Fruit fly (Drosophila melanogaster) whole organism, prepupa: Measurements from ENCODE around the gene ssp2.

ENCODE experiments used
- CG10631 ChIP-seq: fragments of 200-800 bp; sonication (Bioruptor generic); optimal IDR thresholded peaks from 2 replicates; lab custom pipeline; 2016; ENCODE audit warnings: missing biosample characterization, missing genetic modification characterization
- CG6276 ChIP-seq: fragments of 200-800 bp; sonication (Bioruptor generic); optimal IDR thresholded peaks from 2 replicates; lab custom pipeline; 2017; ENCODE audit warnings: missing biosample characterization, mild to moderate bottlenecking, missing genetic modification characterization
- CG8632 ChIP-seq: fragments of 200-800 bp; sonication (Bioruptor generic); optimal IDR thresholded peaks from 3 replicates; lab custom pipeline; 2016; ENCODE audit warnings: missing biosample characterization, missing genetic modification characterization
- Sox102F ChIP-seq: fragments of 200-800 bp; sonication (Bioruptor generic); optimal IDR thresholded peaks from 2 replicates; lab custom pipeline; 2016; ENCODE audit warnings: missing biosample characterization, mild to moderate bottlenecking, missing genetic modification characterization
- Sox15 ChIP-seq: fragments of 200-800 bp; sonication (Bioruptor generic); optimal IDR thresholded peaks from 3 replicates; lab custom pipeline; 2016; ENCODE audit warnings: missing biosample characterization, missing genetic modification characterization
- fkh ChIP-seq: fragments of 200-800 bp; sonication (Bioruptor generic); optimal IDR thresholded peaks from 3 replicates; lab custom pipeline; 2017; ENCODE audit warnings: missing biosample characterization, mild to moderate bottlenecking, missing genetic modification characterization, moderate library complexity
- svp ChIP-seq: fragments of 200-800 bp; sonication (Bioruptor generic); peaks from one replicate; lab custom pipeline; 2016; ENCODE audit warnings: missing biosample characterization, missing genetic modification characterization

dm6 chr3L:13996437-13996836 is 31.4 kb downstream of the ssp2 start:
- TF ChIP-seq svp (GFP tag; lab: Kevin White, UChicago) (no peak), CG10631 (no peak), Sox102F (GFP tag; lab: Kevin White, UChicago) (no peak), Sox15 (GFP tag; lab: Kevin White, UChicago) (no peak), CG6276 (no peak), fkh (GFP tag; lab: Kevin White, UChicago) (no peak), CG8632 (no peak)
